Worm (Caenorhabditis elegans) whole organism, L4/young adult: Measurements from ENCODE around the gene K09E9.4.

ENCODE experiments used
- W03F9.2 ChIP-seq: fragments of 150-350 bp; optimal IDR thresholded peaks from 2 replicates; lab custom pipeline; 2014; ENCODE audit warnings: missing biosample characterization, missing genetic modification characterization
- him-1 ChIP-seq: sonication (generic microtip); optimal IDR thresholded peaks from 2 replicates; lab custom pipeline; 2016; ENCODE audit warnings: missing genotype, missing genetic modification reagents, missing genetic modification characterization, missing compliant biosample characterization

- TF ChIP-seq him-1 (no peak), W03F9.2 (tag; lab: Kevin White, UChicago) (no peak)
These were observed 1.3 kb downstream of the K09E9.4 start for ce11 chrX:15628945-15629344.
